Worm (Caenorhabditis elegans) whole organism, mixed stage, embryonic: ENCODE results near the gene gcy-7.

Experiments used
- ceh-83 ChIP-seq: fragments of 200-800 bp; sonication (Bioruptor generic); optimal IDR thresholded peaks from 2 replicates; lab custom pipeline; 2018; ENCODE audit warnings: mild to moderate bottlenecking, missing genetic modification characterization, missing compliant biosample characterization
- elt-1 ChIP-seq: sonication (generic microtip); optimal IDR thresholded peaks from 2 replicates; lab custom pipeline; 2017; ENCODE audit warnings: missing genetic modification characterization, mild to moderate bottlenecking, missing compliant biosample characterization, antibody characterized with exemption, moderate library complexity, borderline replicate concordance; ENCODE audit not compliant: insufficient read depth
- elt-3 ChIP-seq: fragments of 150-350 bp; optimal IDR thresholded peaks from 2 replicates; lab custom pipeline; 2014; ENCODE audit warnings: missing biosample characterization, missing genetic modification characterization
- lsy-2 ChIP-seq: fragments of 150-350 bp; optimal IDR thresholded peaks from 2 replicates; lab custom pipeline; 2014; ENCODE audit warnings: missing biosample characterization, missing genetic modification characterization
- pha-4 ChIP-seq: fragments of 150-350 bp; optimal IDR thresholded peaks from 2 replicates; lab custom pipeline; 2018; ENCODE audit warnings: missing biosample characterization, missing genetic modification reagents, missing genetic modification characterization
- snpc-4 ChIP-seq: fragments of 150-350 bp; optimal IDR thresholded peaks from 2 replicates; lab custom pipeline; 2014; ENCODE audit warnings: missing biosample characterization, missing genetic modification characterization
- unc-62 ChIP-seq: fragments of 150-350 bp; optimal IDR thresholded peaks from 2 replicates; lab custom pipeline; 2014; ENCODE audit warnings: missing biosample characterization, missing genetic modification reagents, missing genetic modification characterization

DNA sequence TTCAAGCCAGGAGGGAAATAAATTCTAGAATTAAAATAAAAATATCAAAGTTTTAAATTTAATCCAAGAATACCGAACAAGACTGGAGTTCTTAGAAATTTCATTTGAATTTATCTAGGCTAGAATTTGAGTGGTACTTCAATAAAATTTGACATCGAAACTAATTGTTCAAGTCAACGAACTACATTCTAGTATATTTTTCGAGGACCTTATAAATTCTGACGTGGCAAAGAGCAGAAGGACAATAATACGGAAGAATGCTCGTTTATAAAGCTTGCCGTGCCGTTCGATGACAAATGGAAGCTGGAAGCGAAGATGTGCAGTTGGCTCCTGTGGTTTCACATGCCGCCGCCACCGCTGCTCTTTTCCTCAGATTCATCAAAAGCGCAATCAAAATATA lies 13.7 kb downstream of the gcy-7 start:
- TF ChIP-seq lsy-2 (tag; lab: Kevin White, UChicago) = no peak
- no peak for TF ChIP-seq snpc-4 (tag; lab: Kevin White, UChicago)
- TF ChIP-seq elt-3 = no peak
- no peak for TF ChIP-seq ceh-83 (GFP tag; lab: Kevin White, UChicago)
- no peak for TF ChIP-seq pha-4
- TF ChIP-seq unc-62 (GFP tag; lab: Kevin White, UChicago) = no peak
- no peak for TF ChIP-seq elt-1
